Fruit fly (Drosophila melanogaster) whole organism, adult: ENCODE results near the gene Frmd5.

ENCODE experiments used
- CG12768 ChIP-seq: fragments of 200-800 bp; sonication (Bioruptor generic); optimal IDR thresholded peaks from 2 replicates; lab custom pipeline; 2017; ENCODE audit warnings: missing biosample characterization, missing genetic modification characterization, mild to moderate bottlenecking, moderate library complexity, missing genetic modification reagents
- CG1620 ChIP-seq: fragments of 200-800 bp; sonication (Bioruptor generic); optimal IDR thresholded peaks from 2 replicates; lab custom pipeline; 2016; ENCODE audit warnings: missing biosample characterization, missing genetic modification characterization
- CG33017 ChIP-seq: fragments of 200-800 bp; sonication (Bioruptor generic); optimal IDR thresholded peaks from 2 replicates; lab custom pipeline; 2018; ENCODE audit warnings: missing biosample characterization, mild to moderate bottlenecking, missing genetic modification characterization, moderate library complexity
- CG7101 ChIP-seq: fragments of 200-800 bp; sonication (Bioruptor generic); optimal IDR thresholded peaks from 2 replicates; lab custom pipeline; 2018; ENCODE audit warnings: missing biosample characterization, mild to moderate bottlenecking, missing genetic modification characterization, moderate library complexity
- Crg-1 ChIP-seq: fragments of 200-800 bp; sonication (Bioruptor generic); optimal IDR thresholded peaks from 2 replicates; lab custom pipeline; 2016; ENCODE audit warnings: missing biosample characterization, missing genetic modification characterization
- Mnt ChIP-seq: fragments of 200-800 bp; sonication (Bioruptor generic); optimal IDR thresholded peaks from 2 replicates; lab custom pipeline; 2016; ENCODE audit warnings: missing biosample characterization, mild to moderate bottlenecking, missing genetic modification characterization
- bab1 ChIP-seq: fragments of 200-800 bp; sonication (Bioruptor generic); optimal IDR thresholded peaks from 3 replicates; lab custom pipeline; 2019; ENCODE audit warnings: missing biosample characterization, mild to moderate bottlenecking, missing genetic modification characterization, moderate library complexity
- cic ChIP-seq: fragments of 200-800 bp; sonication (Bioruptor generic); optimal IDR thresholded peaks from 2 replicates; lab custom pipeline; 2017; ENCODE audit warnings: missing biosample characterization, mild to moderate bottlenecking, missing genetic modification characterization, moderate library complexity
- cnc ChIP-seq, 2 experiments: fragments of >200 bp; optimal IDR thresholded peaks; 2 replicates each; lab custom pipeline; 2017
- tj ChIP-seq: fragments of 200-800 bp; sonication (Bioruptor generic); optimal IDR thresholded peaks from 3 replicates; lab custom pipeline; 2017; ENCODE audit warnings: missing biosample characterization, mild to moderate bottlenecking, missing genetic modification characterization, moderate library complexity
- toe ChIP-seq: fragments of 200-800 bp; sonication (Bioruptor generic); optimal IDR thresholded peaks from 2 replicates; lab custom pipeline; 2016; ENCODE audit warnings: missing biosample characterization, missing genetic modification characterization

dm6 chr2L:10362408-10363067 is 18.3 kb downstream of the Frmd5 start, which contains the start of the genes Cand1 and pim:
- TF ChIP-seq Crg-1 (GFP tag; lab: Kevin White, UChicago) (no peak), toe (GFP tag; lab: Kevin White, UChicago) (no peak), Mnt (GFP tag; lab: Kevin White, UChicago) (no peak), cnc (optimal IDR thresholded peaks at IDR 0.05; lab: Kevin White, UChicago) (no peak), bab1 (GFP tag; lab: Kevin White, UChicago) (no peak), CG7101 (tag; lab: Kevin White, UChicago) (peak; percentile 50), CG1620 (GFP tag; lab: Kevin White, UChicago) (no peak), CG33017 (no peak), CG12768 (GFP tag; lab: Kevin White, UChicago) (no peak), tj (GFP tag; lab: Kevin White, UChicago) (no peak), cic (GFP tag; lab: Kevin White, UChicago) (no peak)
